Worm (Caenorhabditis elegans): ENCODE measurements around the gene dpy-3.

DNA sequence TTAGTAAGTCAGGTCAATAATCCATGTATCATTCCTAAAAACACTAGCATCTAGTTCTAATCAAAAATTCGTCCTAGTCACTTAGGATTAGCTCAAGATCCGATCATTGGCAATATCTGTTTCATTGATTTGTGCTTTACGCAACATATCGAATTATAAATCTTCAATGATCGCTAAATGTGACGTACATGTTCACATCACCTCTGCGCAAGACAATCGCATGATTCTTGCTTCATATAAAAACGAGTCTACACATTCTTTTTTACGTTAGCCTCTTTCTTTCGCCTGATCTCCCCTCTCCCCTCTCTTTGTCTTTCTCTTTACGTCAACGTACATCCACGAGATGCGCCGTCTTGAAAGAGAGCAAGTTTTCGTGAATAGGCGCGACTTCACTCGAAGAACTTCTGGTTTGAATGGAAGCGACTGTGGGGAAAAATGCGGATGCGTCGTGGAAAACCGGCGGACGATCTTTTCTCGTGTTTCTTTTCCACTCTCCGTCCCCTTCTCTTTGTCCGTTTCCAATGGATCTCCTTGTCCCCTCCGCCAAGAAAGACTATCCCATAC, 29.1 kb downstream of the dpy-3 start:
- TF ChIP-seq ztf-23 (GFP tag; IDR thresholded peaks at IDR 0.05) (no peak), med-1 (GFP tag; optimal IDR thresholded peaks at IDR 0.05; ENCODE audit: insufficient read depth) (no peak), klf-2 (GFP tag; conservative IDR thresholded peaks at IDR 0.05) (no peak), T22C8.4 (GFP tag; IDR thresholded peaks at IDR 0.05) (no peak), flt-1 (GFP tag; IDR thresholded peaks at IDR 0.05) (no peak)
